Worm (Caenorhabditis elegans) whole organism, young adult: ENCODE results near the gene Y49F6B.19.

Source experiments
- C06A6.2 ChIP-seq: fragments of 200-800 bp; sonication (Bioruptor generic); conservative IDR thresholded peaks from 2 replicates; pipeline ENCODE4 v1.3.6; 2022; ENCODE audit warnings: missing genetic modification characterization, missing compliant biosample characterization
- C17E4.6 ChIP-seq: fragments of 200-800 bp; sonication (Bioruptor generic); IDR thresholded peaks from 2 replicates; pipeline ENCODE4 v1.3.6; 2022; ENCODE audit warnings: missing genetic modification reagents, missing genetic modification characterization, missing compliant biosample characterization
- D2030.7 ChIP-seq: fragments of 200-800 bp; sonication (Bioruptor generic); IDR thresholded peaks from 2 replicates; pipeline ENCODE4 v1.3.6; 2022; ENCODE audit warnings: missing genetic modification reagents, missing genetic modification characterization, missing compliant biosample characterization
- F33H1.4 ChIP-seq: fragments of 200-800 bp; sonication (Bioruptor generic); IDR thresholded peaks from 2 replicates; pipeline ENCODE4 v1.3.6; 2022; ENCODE audit warnings: missing genetic modification reagents, missing genetic modification characterization, missing compliant biosample characterization
- F37B4.10 ChIP-seq: fragments of 200-800 bp; sonication (Bioruptor generic); IDR thresholded peaks from 2 replicates; pipeline ENCODE4 v1.3.6; 2022; ENCODE audit warnings: missing genetic modification characterization, missing compliant biosample characterization
- F49E8.2 ChIP-seq: sonication (generic microtip); optimal IDR thresholded peaks from 3 replicates; lab custom pipeline; 2017; ENCODE audit warnings: missing genetic modification characterization, mild to moderate bottlenecking, missing compliant biosample characterization, antibody characterized with exemption, moderate library complexity; ENCODE audit not compliant: insufficient read depth
- F57C9.4 ChIP-seq: sonication (generic microtip); optimal IDR thresholded peaks from 2 replicates; lab custom pipeline; 2017; ENCODE audit warnings: mild to moderate bottlenecking, missing genetic modification characterization, missing compliant biosample characterization
- K11D2.4 ChIP-seq: fragments of 200-800 bp; sonication (Bioruptor generic); IDR thresholded peaks from 2 replicates; pipeline ENCODE4 v1.3.6; 2022; ENCODE audit warnings: missing genetic modification reagents, missing genetic modification characterization, missing compliant biosample characterization
- K12H6.12 ChIP-seq: fragments of 200-800 bp; sonication (Bioruptor generic); optimal IDR thresholded peaks from 2 replicates; lab custom pipeline; 2018; ENCODE audit warnings: mild to moderate bottlenecking, missing genetic modification characterization, missing compliant biosample characterization
- T26A5.8 ChIP-seq: sonication (generic microtip); optimal IDR thresholded peaks from 2 replicates; lab custom pipeline; 2016; ENCODE audit warnings: missing genetic modification characterization, missing compliant biosample characterization
- Y79H2A.3 ChIP-seq: fragments of 200-800 bp; sonication (Bioruptor generic); conservative IDR thresholded peaks from 2 replicates; pipeline ENCODE4 v1.3.6; 2022; ENCODE audit warnings: missing genetic modification reagents, missing genetic modification characterization, missing compliant biosample characterization
- Y95B8A.8 ChIP-seq: fragments of 200-800 bp; sonication (Bioruptor generic); IDR thresholded peaks from 2 replicates; pipeline ENCODE4 v1.3.6; 2022; ENCODE audit warnings: missing genetic modification reagents, missing genetic modification characterization, missing compliant biosample characterization
- akir-1 ChIP-seq: fragments of 200-800 bp; sonication (Bioruptor generic); optimal IDR thresholded peaks from 2 replicates; lab custom pipeline; 2018; ENCODE audit warnings: mild to moderate bottlenecking, missing genetic modification characterization, moderate library complexity, missing compliant biosample characterization
- ama-1 ChIP-seq, 3 experiments: fragments of 150-350 bp in 1 of 3; sonication (generic microtip) in 2 of 3; optimal IDR thresholded peaks; 2 replicates each; lab custom pipeline; 2014 to 2018; ENCODE audit warnings: missing biosample characterization in 2 of 3, missing genetic modification characterization in 2 of 3, missing genetic modification reagents in 2 of 3
- aptf-2 ChIP-seq: fragments of 200-800 bp; sonication (Bioruptor generic); conservative IDR thresholded peaks from 2 replicates; pipeline ENCODE4 v1.3.6; 2022; ENCODE audit warnings: missing genetic modification reagents, missing genetic modification characterization, missing compliant biosample characterization
- atf-7 ChIP-seq: sonication (generic microtip); optimal IDR thresholded peaks from 2 replicates; lab custom pipeline; 2017; ENCODE audit warnings: mild to moderate bottlenecking, missing genetic modification characterization, missing compliant biosample characterization
- athp-1 ChIP-seq: sonication (generic microtip); optimal IDR thresholded peaks from 2 replicates; lab custom pipeline; 2017; ENCODE audit warnings: mild to moderate bottlenecking, missing genetic modification characterization, missing compliant biosample characterization
- attf-3 ChIP-seq: fragments of 200-800 bp; sonication (Bioruptor generic); conservative IDR thresholded peaks from 2 replicates; pipeline ENCODE4 v1.3.6; 2022; ENCODE audit warnings: missing genetic modification reagents, missing genetic modification characterization, missing compliant biosample characterization
- attf-6 ChIP-seq: fragments of 200-800 bp; sonication (Bioruptor generic); IDR thresholded peaks from 2 replicates; pipeline ENCODE4 v1.3.6; 2022; ENCODE audit warnings: missing genetic modification reagents, missing genetic modification characterization, missing compliant biosample characterization
- ccch-3 ChIP-seq: fragments of 200-800 bp; sonication (Bioruptor generic); optimal IDR thresholded peaks from 2 replicates; lab custom pipeline; 2018; ENCODE audit warnings: mild to moderate bottlenecking, missing genetic modification characterization, missing compliant biosample characterization
- ceh-40 ChIP-seq: fragments of 200-800 bp; sonication (Bioruptor generic); IDR thresholded peaks from 2 replicates; pipeline ENCODE4 v1.3.6; 2022; ENCODE audit warnings: missing genetic modification characterization, missing compliant biosample characterization
- ceh-58 ChIP-seq: fragments of 200-800 bp; sonication (Bioruptor generic); IDR thresholded peaks from 2 replicates; pipeline ENCODE4 v1.3.6; 2022; ENCODE audit warnings: missing genetic modification characterization, missing compliant biosample characterization
- ceh-91 ChIP-seq: fragments of 200-800 bp; sonication (Bioruptor generic); IDR thresholded peaks from 2 replicates; pipeline ENCODE4 v1.3.6; 2022; ENCODE audit warnings: missing genetic modification reagents, missing genetic modification characterization, missing compliant biosample characterization
- efl-1 ChIP-seq: fragments of 150-350 bp; optimal IDR thresholded peaks from 2 replicates; lab custom pipeline; 2014; ENCODE audit warnings: missing biosample characterization, missing genetic modification reagents, missing genetic modification characterization
- egl-44 ChIP-seq: fragments of 200-800 bp; sonication (Bioruptor generic); IDR thresholded peaks from 2 replicates; pipeline ENCODE4 v1.3.6; 2022; ENCODE audit warnings: missing genetic modification reagents, missing genetic modification characterization, missing compliant biosample characterization
- hlh-26 ChIP-seq: fragments of 200-800 bp; sonication (Bioruptor generic); conservative IDR thresholded peaks from 2 replicates; pipeline ENCODE4 v1.3.6; 2022; ENCODE audit warnings: missing genetic modification reagents, missing genetic modification characterization, missing compliant biosample characterization
- hmg-1.2 ChIP-seq: fragments of 200-800 bp; sonication (Bioruptor generic); IDR thresholded peaks from 2 replicates; pipeline ENCODE4 v1.3.6; 2022; ENCODE audit warnings: missing genetic modification reagents, missing genetic modification characterization, missing compliant biosample characterization
- hmg-20 ChIP-seq: fragments of 200-800 bp; sonication (Bioruptor generic); IDR thresholded peaks from 2 replicates; pipeline ENCODE4 v1.3.6; 2022; ENCODE audit warnings: missing genetic modification reagents, missing genetic modification characterization, missing compliant biosample characterization
- hrde-1 ChIP-seq: sonication (generic microtip); optimal IDR thresholded peaks from 2 replicates; lab custom pipeline; 2016; ENCODE audit warnings: missing genetic modification characterization, mild to moderate bottlenecking, missing compliant biosample characterization, moderate library complexity, missing genotype, missing genetic modification reagents, borderline replicate concordance
- hsf-1 ChIP-seq: fragments of 200-800 bp; sonication (Bioruptor generic); IDR thresholded peaks from 2 replicates; pipeline ENCODE4 v1.3.6; 2022; ENCODE audit warnings: missing genetic modification reagents, missing genetic modification characterization, missing compliant biosample characterization
- lag-1 ChIP-seq: fragments of 200-800 bp; sonication (Bioruptor generic); IDR thresholded peaks from 2 replicates; pipeline ENCODE4 v1.3.6; 2022; ENCODE audit warnings: missing genetic modification reagents, missing genetic modification characterization, missing compliant biosample characterization
- lin-35 ChIP-seq, 3 experiments: fragments of 150-350 bp in 2 of 3; sonication (generic microtip) in 1 of 3; optimal IDR thresholded peaks; 2 replicates each; lab custom pipeline; 2014 to 2018; ENCODE audit warnings: missing biosample characterization in 3 of 3, missing genetic modification characterization in 3 of 3, missing genetic modification reagents in 3 of 3
- lin-40 ChIP-seq: sonication (generic microtip); optimal IDR thresholded peaks from 2 replicates; lab custom pipeline; 2016; ENCODE audit warnings: missing genetic modification characterization, mild to moderate bottlenecking, missing compliant biosample characterization, missing genotype, missing genetic modification reagents
- madf-3 ChIP-seq: fragments of 200-800 bp; sonication (Bioruptor generic); IDR thresholded peaks from 2 replicates; pipeline ENCODE4 v1.3.6; 2022; ENCODE audit warnings: missing genetic modification reagents, missing genetic modification characterization, missing compliant biosample characterization
- madf-6 ChIP-seq: fragments of 200-800 bp; sonication (Bioruptor generic); IDR thresholded peaks from 2 replicates; pipeline ENCODE4 v1.3.6; 2022; ENCODE audit warnings: missing genetic modification reagents, missing genetic modification characterization, missing compliant biosample characterization
- mel-28 ChIP-seq: sonication (generic microtip); optimal IDR thresholded peaks from 2 replicates; lab custom pipeline; 2016; ENCODE audit warnings: borderline replicate concordance, mild to moderate bottlenecking, missing genetic modification characterization, missing compliant biosample characterization
- mes-4 ChIP-seq: sonication (generic microtip); optimal IDR thresholded peaks from 2 replicates; lab custom pipeline; 2016; ENCODE audit warnings: missing genotype, missing genetic modification characterization, missing compliant biosample characterization
- nfya-2 ChIP-seq: fragments of 200-800 bp; sonication (Bioruptor generic); IDR thresholded peaks from 2 replicates; pipeline ENCODE4 v1.3.6; 2022; ENCODE audit warnings: missing genetic modification reagents, missing genetic modification characterization, missing compliant biosample characterization
- pha-4 ChIP-seq: fragments of 150-350 bp; sonication (generic microtip); optimal IDR thresholded peaks from 2 replicates; lab custom pipeline; 2014; ENCODE audit warnings: missing biosample characterization, missing genetic modification reagents, missing genetic modification characterization
- repo-1 ChIP-seq: sonication (generic microtip); optimal IDR thresholded peaks from 2 replicates; lab custom pipeline; 2017; ENCODE audit warnings: mild to moderate bottlenecking, missing genetic modification characterization, missing compliant biosample characterization
- rpc-1 ChIP-seq, 2 experiments: fragments of 150-350 bp in 1 of 2; sonication (generic microtip) in 1 of 2; optimal IDR thresholded peaks; 2 replicates each; lab custom pipeline; 2014 to 2018; ENCODE audit warnings: missing biosample characterization in 1 of 2, missing genetic modification characterization in 1 of 2, missing genetic modification reagents in 1 of 2, missing genotype in 1 of 2
- sea-2 ChIP-seq: fragments of 200-800 bp; sonication (Bioruptor generic); IDR thresholded peaks from 2 replicates; pipeline ENCODE4 v1.3.6; 2022; ENCODE audit warnings: missing genetic modification characterization, missing compliant biosample characterization
- tlf-1 ChIP-seq: fragments of 200-800 bp; sonication (Bioruptor generic); optimal IDR thresholded peaks from 2 replicates; lab custom pipeline; 2018; ENCODE audit warnings: mild to moderate bottlenecking, missing genetic modification characterization, missing compliant biosample characterization
- unc-130 ChIP-seq: sonication (generic microtip); optimal IDR thresholded peaks from 2 replicates; lab custom pipeline; 2016; ENCODE audit warnings: missing genetic modification reagents, missing genetic modification characterization, missing compliant biosample characterization
- zim-3 ChIP-seq: sonication (generic microtip); optimal IDR thresholded peaks from 2 replicates; lab custom pipeline; 2017; ENCODE audit warnings: mild to moderate bottlenecking, missing genetic modification characterization, moderate library complexity, missing compliant biosample characterization
- ztf-18 ChIP-seq: sonication (generic microtip); optimal IDR thresholded peaks from 2 replicates; lab custom pipeline; 2016; ENCODE audit warnings: missing genotype, mild to moderate bottlenecking, missing genetic modification characterization, missing compliant biosample characterization
- ztf-25 ChIP-seq: fragments of 200-800 bp; sonication (Bioruptor generic); IDR thresholded peaks from 2 replicates; pipeline ENCODE4 v1.3.6; 2022; ENCODE audit warnings: missing genetic modification reagents, missing genetic modification characterization, missing compliant biosample characterization
- ztf-26 ChIP-seq: sonication (generic microtip); optimal IDR thresholded peaks from 2 replicates; lab custom pipeline; 2017; ENCODE audit warnings: missing genetic modification characterization, missing compliant biosample characterization
- ztf-28 ChIP-seq: fragments of 200-800 bp; sonication (Bioruptor generic); IDR thresholded peaks from 2 replicates; pipeline ENCODE4 v1.3.6; 2022; ENCODE audit warnings: missing genetic modification reagents, missing genetic modification characterization, missing compliant biosample characterization

Gene Y49F6B.19

ce11 chrII:3553453-3553852 lies 41.3 kb upstream of the Y49F6B.19 start, which contains the start of gene dnc-3 (continued):
- peak in 1 of 3 experiments; percentile 31 for TF ChIP-seq lin-35 (GFP tag; optimal IDR thresholded peaks at IDR 0.05; lab: Kevin White, UChicago)
- no peak for TF ChIP-seq ccch-3 (GFP tag; lab: Kevin White, UChicago)
- no peak for TF ChIP-seq ztf-25 (GFP tag; lab: Robert Waterston, UW)
- no peak for TF ChIP-seq ceh-58 (GFP tag; lab: Robert Waterston, UW)
- TF ChIP-seq F33H1.4 (GFP tag; lab: Robert Waterston, UW), result peak; percentile 50; the same call in 1 of the 2 replicates
- TF ChIP-seq K11D2.4 (GFP tag; lab: Robert Waterston, UW), result no peak
- TF ChIP-seq F49E8.2 (tag; lab: Kevin White, UChicago), result no peak
- TF ChIP-seq F57C9.4 (tag; lab: Kevin White, UChicago), result no peak
- no peak for TF ChIP-seq T26A5.8 (tag; lab: Kevin White, UChicago)
- TF ChIP-seq C17E4.6 (GFP tag; lab: Robert Waterston, UW), result no peak
- peak; percentile 37 for TF ChIP-seq ztf-26
- TF ChIP-seq athp-1, result no peak
- no peak for TF ChIP-seq lag-1 (GFP tag; lab: Robert Waterston, UW)
- TF ChIP-seq pha-4 (tag; lab: Kevin White, UChicago), result no peak
- TF ChIP-seq tlf-1 (GFP tag; lab: Kevin White, UChicago), result no peak
- TF ChIP-seq attf-6 (GFP tag; lab: Robert Waterston, UW), result no peak
- TF ChIP-seq repo-1 (tag; lab: Kevin White, UChicago), result no peak
- TF ChIP-seq K12H6.12 (tag; lab: Kevin White, UChicago), result no peak
- TF ChIP-seq unc-130 (GFP tag; lab: Kevin White, UChicago), result no peak
- no peak for TF ChIP-seq mes-4 (tag; lab: Kevin White, UChicago)
- no peak for TF ChIP-seq rpc-1 (optimal IDR thresholded peaks at IDR 0.05; lab: Kevin White, UChicago)
- no peak for TF ChIP-seq rpc-1 (tag; optimal IDR thresholded peaks at IDR 0.05; lab: Kevin White, UChicago)
- peak; percentile 62; the same call in 1 of the 2 replicates for TF ChIP-seq ceh-91 (GFP tag; lab: Robert Waterston, UW)
- TF ChIP-seq zim-3, result no peak
- TF ChIP-seq hlh-26, result no peak
- TF ChIP-seq nfya-2 (GFP tag; lab: Robert Waterston, UW), result no peak
- TF ChIP-seq hrde-1 (tag; lab: Kevin White, UChicago), result no peak
- TF ChIP-seq ztf-18 (tag; lab: Kevin White, UChicago), result no peak
- TF ChIP-seq ama-1 (optimal IDR thresholded peaks at IDR 0.05; lab: Kevin White, UChicago), result no peak
- TF ChIP-seq ama-1 (GFP tag; optimal IDR thresholded peaks at IDR 0.05; lab: Kevin White, UChicago), result no peak
- TF ChIP-seq Y79H2A.3 (GFP tag; lab: Robert Waterston, UW), result no peak
- no peak for TF ChIP-seq hsf-1 (GFP tag; lab: Robert Waterston, UW)
- no peak for TF ChIP-seq egl-44 (GFP tag; lab: Robert Waterston, UW)
- TF ChIP-seq atf-7 (tag; lab: Kevin White, UChicago), result no peak
- TF ChIP-seq F37B4.10 (GFP tag; lab: Robert Waterston, UW), result no peak
- no peak for TF ChIP-seq attf-3
- TF ChIP-seq aptf-2 (GFP tag; lab: Robert Waterston, UW), result no peak
- TF ChIP-seq lin-40 (tag; lab: Kevin White, UChicago), result peak; percentile 78
- no peak for TF ChIP-seq akir-1 (GFP tag; lab: Kevin White, UChicago)
- no peak for TF ChIP-seq sea-2 (GFP tag; lab: Robert Waterston, UW)
- no peak for TF ChIP-seq Y95B8A.8 (GFP tag; lab: Robert Waterston, UW)
- TF ChIP-seq hmg-1.2, result peak; percentile 23; the same call in 1 of the 2 replicates
- TF ChIP-seq ceh-40, result no peak
- TF ChIP-seq efl-1 (GFP tag; lab: Kevin White, UChicago), result peak; percentile 24
- TF ChIP-seq madf-3 (GFP tag; lab: Robert Waterston, UW), result no peak
- no peak for TF ChIP-seq ztf-28 (GFP tag; lab: Robert Waterston, UW)
- no peak; the same call in 1 of the 2 replicates for TF ChIP-seq D2030.7 (GFP tag; lab: Robert Waterston, UW)
- TF ChIP-seq C06A6.2 (GFP tag; lab: Robert Waterston, UW), result no peak
- TF ChIP-seq hmg-20 (GFP tag; lab: Robert Waterston, UW), result no peak
- TF ChIP-seq mel-28 (tag; lab: Kevin White, UChicago), result no peak
- peak; percentile 73; the same call in 1 of the 2 replicates for TF ChIP-seq madf-6 (GFP tag; lab: Robert Waterston, UW)
